Worm (Caenorhabditis elegans) whole organism, young adult: ENCODE measurements around the gene ubxn-5.

Experiments used
- F39B2.1 ChIP-seq: fragments of 200-800 bp; sonication (Bioruptor generic); IDR thresholded peaks from 2 replicates; pipeline ENCODE4 v1.3.6; 2022; ENCODE audit warnings: missing genetic modification reagents, missing genetic modification characterization, missing compliant biosample characterization
- F49E8.2 ChIP-seq: sonication (generic microtip); optimal IDR thresholded peaks from 3 replicates; lab custom pipeline; 2017; ENCODE audit warnings: missing genetic modification characterization, mild to moderate bottlenecking, missing compliant biosample characterization, antibody characterized with exemption, moderate library complexity; ENCODE audit not compliant: insufficient read depth
- F55B11.4 ChIP-seq: sonication (generic microtip); optimal IDR thresholded peaks from 2 replicates; lab custom pipeline; 2016; ENCODE audit warnings: missing compliant biosample characterization, missing genetic modification characterization, borderline replicate concordance; ENCODE audit not compliant: insufficient read depth
- K12H6.12 ChIP-seq: fragments of 200-800 bp; sonication (Bioruptor generic); optimal IDR thresholded peaks from 2 replicates; lab custom pipeline; 2018; ENCODE audit warnings: mild to moderate bottlenecking, missing genetic modification characterization, missing compliant biosample characterization
- T26A5.8 ChIP-seq: sonication (generic microtip); optimal IDR thresholded peaks from 2 replicates; lab custom pipeline; 2016; ENCODE audit warnings: missing genetic modification characterization, missing compliant biosample characterization
- Y79H2A.3 ChIP-seq: fragments of 200-800 bp; sonication (Bioruptor generic); conservative IDR thresholded peaks from 2 replicates; pipeline ENCODE4 v1.3.6; 2022; ENCODE audit warnings: missing genetic modification reagents, missing genetic modification characterization, missing compliant biosample characterization
- ZK185.1 ChIP-seq: sonication (generic microtip); optimal IDR thresholded peaks from 2 replicates; lab custom pipeline; 2016; ENCODE audit warnings: mild to moderate bottlenecking, missing genetic modification characterization, missing compliant biosample characterization; ENCODE audit not compliant: poor library complexity, severe bottlenecking
- aptf-2 ChIP-seq: fragments of 200-800 bp; sonication (Bioruptor generic); conservative IDR thresholded peaks from 2 replicates; pipeline ENCODE4 v1.3.6; 2022; ENCODE audit warnings: missing genetic modification reagents, missing genetic modification characterization, missing compliant biosample characterization
- aptf-3 ChIP-seq: fragments of 200-800 bp; sonication (Bioruptor generic); IDR thresholded peaks from 2 replicates; pipeline ENCODE4 v1.3.6; 2022; ENCODE audit warnings: missing genetic modification characterization, missing compliant biosample characterization
- attf-6 ChIP-seq: fragments of 200-800 bp; sonication (Bioruptor generic); IDR thresholded peaks from 2 replicates; pipeline ENCODE4 v1.3.6; 2022; ENCODE audit warnings: missing genetic modification reagents, missing genetic modification characterization, missing compliant biosample characterization
- cebp-1 ChIP-seq, 2 experiments: fragments of 200-800 bp in 1 of 2; sonication (Bioruptor generic) in 1 of 2; sonication (generic microtip) in 1 of 2; IDR thresholded peaks in 1 of 2; optimal IDR thresholded peaks in 1 of 2; 2 replicates each; pipeline versions ENCODE4 v1.3.6 to Lab custom; 2017 to 2022; ENCODE audit warnings: missing compliant biosample characterization in 2 of 2, missing genetic modification characterization in 2 of 2, mild to moderate bottlenecking in 1 of 2, missing genetic modification reagents in 1 of 2, moderate library complexity in 1 of 2
- chd-7 ChIP-seq: sonication (generic microtip); optimal IDR thresholded peaks from 2 replicates; lab custom pipeline; 2016; ENCODE audit warnings: mild to moderate bottlenecking, missing genetic modification characterization, moderate library complexity, missing compliant biosample characterization
- dpff-1 ChIP-seq: sonication (generic microtip); optimal IDR thresholded peaks from 2 replicates; lab custom pipeline; 2017; ENCODE audit warnings: mild to moderate bottlenecking, missing genetic modification characterization, missing compliant biosample characterization
- egrh-3 ChIP-seq: fragments of 200-800 bp; sonication (Bioruptor generic); IDR thresholded peaks from 2 replicates; pipeline ENCODE4 v1.3.6; 2022; ENCODE audit warnings: missing genetic modification reagents, missing genetic modification characterization, missing compliant biosample characterization
- lag-1 ChIP-seq: fragments of 200-800 bp; sonication (Bioruptor generic); IDR thresholded peaks from 2 replicates; pipeline ENCODE4 v1.3.6; 2022; ENCODE audit warnings: missing genetic modification reagents, missing genetic modification characterization, missing compliant biosample characterization
- lin-26 ChIP-seq: fragments of 200-800 bp; sonication (Bioruptor generic); IDR thresholded peaks from 2 replicates; pipeline ENCODE4 v1.3.6; 2022; ENCODE audit warnings: missing genetic modification reagents, missing genetic modification characterization, missing compliant biosample characterization
- lin-40 ChIP-seq: sonication (generic microtip); optimal IDR thresholded peaks from 2 replicates; lab custom pipeline; 2016; ENCODE audit warnings: missing genetic modification characterization, mild to moderate bottlenecking, missing compliant biosample characterization, missing genotype, missing genetic modification reagents
- lsl-1 ChIP-seq: fragments of 200-800 bp; sonication (Bioruptor generic); optimal IDR thresholded peaks from 2 replicates; lab custom pipeline; 2018; ENCODE audit warnings: mild to moderate bottlenecking, missing genetic modification characterization, moderate library complexity, missing compliant biosample characterization
- madf-3 ChIP-seq: fragments of 200-800 bp; sonication (Bioruptor generic); IDR thresholded peaks from 2 replicates; pipeline ENCODE4 v1.3.6; 2022; ENCODE audit warnings: missing genetic modification reagents, missing genetic modification characterization, missing compliant biosample characterization
- madf-6 ChIP-seq: fragments of 200-800 bp; sonication (Bioruptor generic); IDR thresholded peaks from 2 replicates; pipeline ENCODE4 v1.3.6; 2022; ENCODE audit warnings: missing genetic modification reagents, missing genetic modification characterization, missing compliant biosample characterization
- mel-28 ChIP-seq: sonication (generic microtip); optimal IDR thresholded peaks from 2 replicates; lab custom pipeline; 2016; ENCODE audit warnings: borderline replicate concordance, mild to moderate bottlenecking, missing genetic modification characterization, missing compliant biosample characterization
- mes-4 ChIP-seq: sonication (generic microtip); optimal IDR thresholded peaks from 2 replicates; lab custom pipeline; 2016; ENCODE audit warnings: missing genotype, missing genetic modification characterization, missing compliant biosample characterization
- nfya-2 ChIP-seq: fragments of 200-800 bp; sonication (Bioruptor generic); IDR thresholded peaks from 2 replicates; pipeline ENCODE4 v1.3.6; 2022; ENCODE audit warnings: missing genetic modification reagents, missing genetic modification characterization, missing compliant biosample characterization
- nhr-120 ChIP-seq: fragments of 200-800 bp; sonication (Bioruptor generic); IDR thresholded peaks from 2 replicates; pipeline ENCODE4 v1.3.6; 2022; ENCODE audit warnings: missing genetic modification characterization, missing compliant biosample characterization
- nhr-27 ChIP-seq: fragments of 200-800 bp; sonication (Bioruptor generic); optimal IDR thresholded peaks from 2 replicates; lab custom pipeline; 2018; ENCODE audit warnings: mild to moderate bottlenecking, missing genetic modification characterization, moderate library complexity, missing compliant biosample characterization
- rec-8 ChIP-seq, 2 experiments: sonication (generic microtip); optimal IDR thresholded peaks; 2 replicates each; lab custom pipeline; 2016; ENCODE audit warnings: mild to moderate bottlenecking in 2 of 2, missing genetic modification characterization in 2 of 2, missing genetic modification reagents in 2 of 2, missing genotype in 2 of 2, missing biosample characterization in 1 of 2, missing compliant biosample characterization in 1 of 2, moderate library complexity in 1 of 2
- rpc-1 ChIP-seq, 2 experiments: fragments of 150-350 bp in 1 of 2; sonication (generic microtip) in 1 of 2; optimal IDR thresholded peaks; 2 replicates each; lab custom pipeline; 2014 to 2018; ENCODE audit warnings: missing biosample characterization in 1 of 2, missing genetic modification characterization in 1 of 2, missing genetic modification reagents in 1 of 2, missing genotype in 1 of 2
- snpc-1.1 ChIP-seq: sonication (generic microtip); optimal IDR thresholded peaks from 2 replicates; lab custom pipeline; 2017; ENCODE audit warnings: missing genetic modification characterization, mild to moderate bottlenecking, missing compliant biosample characterization, antibody characterized with exemption, moderate library complexity, missing genotype, missing genetic modification reagents; ENCODE audit not compliant: insufficient read depth
- snpc-1.3 ChIP-seq: sonication (generic microtip); optimal IDR thresholded peaks from 2 replicates; lab custom pipeline; 2017; ENCODE audit warnings: missing genetic modification characterization, mild to moderate bottlenecking, missing compliant biosample characterization, antibody characterized with exemption, moderate library complexity, missing genotype, missing genetic modification reagents; ENCODE audit not compliant: insufficient read depth
- somi-1 ChIP-seq: fragments of 200-800 bp; sonication (Bioruptor generic); optimal IDR thresholded peaks from 2 replicates; lab custom pipeline; 2018; ENCODE audit warnings: mild to moderate bottlenecking, missing genetic modification characterization, missing compliant biosample characterization
- tlf-1 ChIP-seq: fragments of 200-800 bp; sonication (Bioruptor generic); optimal IDR thresholded peaks from 2 replicates; lab custom pipeline; 2018; ENCODE audit warnings: mild to moderate bottlenecking, missing genetic modification characterization, missing compliant biosample characterization
- ztf-22 ChIP-seq: fragments of 200-800 bp; sonication (Bioruptor generic); optimal IDR thresholded peaks from 2 replicates; lab custom pipeline; 2018; ENCODE audit warnings: mild to moderate bottlenecking, missing genetic modification characterization, moderate library complexity, missing compliant biosample characterization
- ztf-26 ChIP-seq: sonication (generic microtip); optimal IDR thresholded peaks from 2 replicates; lab custom pipeline; 2017; ENCODE audit warnings: missing genetic modification characterization, missing compliant biosample characterization

ubxn-5 gene

ce11 chrII:10271093-10271492 is 36.8 kb upstream of the ubxn-5 start, which contains the start of gene F54B3.4:
F54B3.4 (minus strand) TSS chrII:10271193.
- TF ChIP-seq somi-1 (GFP tag; lab: Kevin White, UChicago) (no peak), ztf-22 (GFP tag; lab: Kevin White, UChicago) (no peak), chd-7 (tag; lab: Kevin White, UChicago) (no peak), ZK185.1 (tag; lab: Kevin White, UChicago) (no peak), cebp-1 (GFP tag; IDR thresholded peaks at IDR 0.05; lab: Robert Waterston, UW) (no peak), cebp-1 (tag; optimal IDR thresholded peaks at IDR 0.05; lab: Kevin White, UChicago) (no peak), tlf-1 (GFP tag; lab: Kevin White, UChicago) (no peak), attf-6 (GFP tag; lab: Robert Waterston, UW) (no peak), nfya-2 (GFP tag; lab: Robert Waterston, UW) (no peak), F55B11.4 (tag; lab: Kevin White, UChicago) (no peak), snpc-1.1 (tag; lab: Kevin White, UChicago) (no peak), rpc-1 (optimal IDR thresholded peaks at IDR 0.05; lab: Kevin White, UChicago) (no peak), rpc-1 (tag; optimal IDR thresholded peaks at IDR 0.05; lab: Kevin White, UChicago) (no peak), mel-28 (tag; lab: Kevin White, UChicago) (no peak), lag-1 (GFP tag; lab: Robert Waterston, UW) (no peak), nhr-27 (tag; lab: Kevin White, UChicago) (no peak)

- no peak for TF ChIP-seq dpff-1 (tag; lab: Kevin White, UChicago)
- no peak for TF ChIP-seq F49E8.2 (tag; lab: Kevin White, UChicago)
- TF ChIP-seq mes-4 (tag; lab: Kevin White, UChicago) = no peak
- TF ChIP-seq rec-8 (tag; optimal IDR thresholded peaks at IDR 0.05; lab: Kevin White, UChicago) = no peak
- TF ChIP-seq lin-26 (GFP tag; lab: Robert Waterston, UW) = no peak
- no peak for TF ChIP-seq K12H6.12
- no peak for TF ChIP-seq madf-6 (GFP tag; lab: Robert Waterston, UW)
- no peak for TF ChIP-seq T26A5.8 (tag; lab: Kevin White, UChicago)
- TF ChIP-seq Y79H2A.3 = no peak
- no peak for TF ChIP-seq ztf-26 (tag; lab: Kevin White, UChicago)
- no peak for TF ChIP-seq nhr-120 (GFP tag; lab: Robert Waterston, UW)
Measured at ce11 chrII:10270052-10270451, 35.8 kb upstream of the ubxn-5 start, which contains the start of gene F54B3.2. F54B3.2 (minus strand) TSS chrII:10270152.

- TF ChIP-seq aptf-3 (no peak), snpc-1.1 (tag; lab: Kevin White, UChicago) (no peak), madf-3 (GFP tag; lab: Robert Waterston, UW) (no peak), lin-40 (tag; lab: Kevin White, UChicago) (no peak), aptf-2 (no peak), snpc-1.3 (no peak), lsl-1 (no peak), nhr-120 (GFP tag; lab: Robert Waterston, UW) (no peak), attf-6 (GFP tag; lab: Robert Waterston, UW) (no peak), egrh-3 (GFP tag; lab: Robert Waterston, UW) (no peak), ztf-26 (tag; lab: Kevin White, UChicago) (no peak), F39B2.1 (GFP tag; lab: Robert Waterston, UW) (no peak)
- TF ChIP-seq, all 124 proteins: peak for 0
Measured at ce11 chrII:10261261-10261660, 27.0 kb upstream of the ubxn-5 start.
